Worm (Caenorhabditis elegans): Measurements from ENCODE around the gene rpt-1.
"Not testable (repeated sequence)": the region's sequence is repeated elsewhere in the genome, so short reads cannot be mapped to it uniquely, and the experiment has no call there.

Gene rpt-1

DNA sequence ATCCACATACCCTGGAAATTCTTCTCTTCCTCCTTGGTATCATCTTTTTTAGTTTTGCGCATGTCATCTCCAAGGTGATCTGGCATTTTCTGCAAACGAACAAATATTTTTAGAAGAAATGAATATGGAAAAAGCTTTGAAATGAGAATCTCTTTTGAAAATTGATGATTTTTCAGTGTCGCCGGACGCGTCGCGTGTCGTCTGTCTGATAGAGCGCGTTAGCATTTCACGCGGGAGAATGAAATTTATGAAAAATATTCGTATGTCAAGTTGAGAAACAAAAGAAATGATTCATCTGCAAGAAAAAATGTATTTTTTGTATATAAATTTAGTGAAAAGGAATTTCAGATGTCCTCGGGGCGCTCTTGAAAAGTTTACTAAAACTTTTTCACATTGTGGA is at the start of gene rpt-1:
Gene rpt-1 (minus strand): TSS at position 89 of the 400 bp plus-strand sequence.
- 0 out of 2 replicates have a peak, but pooled peaks have one; percentile 26 for TF ChIP-seq flt-1 (GFP tag; IDR thresholded peaks at IDR 0.05)
- TF ChIP-seq ztf-29 (GFP tag; IDR thresholded peaks at IDR 0.05) = no peak

DNA sequence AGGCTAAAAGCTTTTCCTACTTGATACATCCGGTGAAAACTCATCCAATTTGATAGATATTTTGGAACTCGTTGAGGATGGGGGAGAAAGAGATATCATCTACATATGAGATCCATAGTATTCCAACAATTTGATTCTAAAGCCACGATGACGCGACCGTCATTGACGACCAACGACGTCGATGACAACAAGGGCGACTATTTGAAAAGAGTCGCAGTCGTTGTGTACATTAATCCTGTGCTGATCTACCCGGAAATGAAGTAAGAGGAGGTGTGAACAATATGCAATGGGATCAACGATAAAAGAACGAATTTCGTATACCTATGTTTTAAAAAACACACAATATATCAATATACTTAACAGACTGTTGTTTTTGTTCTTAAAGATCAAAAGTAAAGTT is 46.0 kb upstream of the rpt-1 start:
- TF ChIP-seq med-1 (GFP tag; optimal IDR thresholded peaks at IDR 0.05; ENCODE audit: insufficient read depth) (no peak), tab-1 (GFP tag; IDR thresholded peaks at IDR 0.05) (no peak), klf-2 (GFP tag; conservative IDR thresholded peaks at IDR 0.05) (no peak), ztf-23 (GFP tag; IDR thresholded peaks at IDR 0.05) (no peak), T22C8.4 (GFP tag; IDR thresholded peaks at IDR 0.05) (no peak), ztf-29 (GFP tag; IDR thresholded peaks at IDR 0.05) (no peak), cog-1 (tag; optimal IDR thresholded peaks at IDR 0.05) (no peak), ref-1 (GFP tag; conservative IDR thresholded peaks at IDR 0.05) (no peak), flt-1 (GFP tag; IDR thresholded peaks at IDR 0.05) (no peak)

DNA sequence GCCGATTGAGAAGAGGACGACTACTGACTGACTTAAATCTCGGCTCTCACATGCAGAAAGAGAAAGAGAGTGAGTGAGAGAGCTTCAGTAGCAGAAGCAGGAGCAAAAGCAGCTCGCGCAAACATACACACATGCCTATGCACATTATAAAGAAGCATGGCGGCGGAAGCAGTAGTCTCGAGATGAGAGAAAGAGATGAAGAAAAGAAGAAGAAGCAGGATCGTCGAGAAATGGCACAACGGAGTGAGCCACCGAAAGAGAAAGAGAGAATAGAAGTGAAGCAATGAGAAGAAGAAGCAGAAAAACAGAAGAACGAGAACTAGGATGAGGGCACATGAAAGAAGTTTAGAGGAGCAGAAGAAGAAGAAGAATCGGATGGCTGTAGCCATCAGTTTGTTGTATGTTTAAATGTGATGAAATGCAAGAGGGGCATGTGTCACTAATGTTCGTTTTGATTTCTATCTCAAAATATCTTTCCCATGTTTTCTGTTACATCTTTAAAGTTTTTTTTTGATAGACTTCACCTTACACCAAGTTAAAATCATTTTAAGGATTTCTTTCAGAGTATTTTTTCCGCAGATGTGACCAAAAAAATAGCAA is 44.8 kb upstream of the rpt-1 start:
- TF ChIP-seq T22C8.4 (GFP tag; IDR thresholded peaks at IDR 0.05) (no peak), tab-1 (GFP tag; IDR thresholded peaks at IDR 0.05) (no peak), klf-2 (GFP tag; conservative IDR thresholded peaks at IDR 0.05) (no peak), ztf-29 (GFP tag; IDR thresholded peaks at IDR 0.05) (no peak), cog-1 (tag; optimal IDR thresholded peaks at IDR 0.05) (no peak), ztf-23 (GFP tag; IDR thresholded peaks at IDR 0.05) (no peak), flt-1 (GFP tag; IDR thresholded peaks at IDR 0.05) (no peak), med-1 (GFP tag; optimal IDR thresholded peaks at IDR 0.05; ENCODE audit: insufficient read depth) (no peak), ref-1 (GFP tag; conservative IDR thresholded peaks at IDR 0.05) (no peak)

DNA sequence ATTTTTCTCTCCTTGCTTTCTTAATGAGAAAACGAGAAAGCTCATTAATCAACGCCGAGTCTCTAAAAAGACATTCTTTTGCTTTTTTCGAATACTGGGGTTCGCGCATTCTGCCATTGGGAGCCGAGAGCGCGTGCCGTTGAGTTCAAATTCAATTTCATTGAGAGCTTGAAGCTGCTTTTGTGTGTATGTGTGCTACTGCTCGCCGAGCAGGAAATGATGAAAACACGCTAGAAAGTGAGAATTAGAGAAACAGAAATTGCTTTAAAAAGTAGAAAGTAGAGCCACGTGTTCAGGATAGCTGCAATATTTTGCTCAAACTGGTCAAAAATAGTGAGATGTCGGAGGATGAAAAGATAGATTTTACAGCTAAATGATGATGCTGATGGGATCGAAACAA is 43.5 kb upstream of the rpt-1 start:
- no peak for TF ChIP-seq tab-1 (GFP tag; IDR thresholded peaks at IDR 0.05)
- TF ChIP-seq ref-1 (GFP tag; conservative IDR thresholded peaks at IDR 0.05) = no peak
- TF ChIP-seq ztf-23 (GFP tag; IDR thresholded peaks at IDR 0.05) = no peak
- no peak for TF ChIP-seq med-1 (GFP tag; optimal IDR thresholded peaks at IDR 0.05; ENCODE audit: insufficient read depth)
- no peak for TF ChIP-seq flt-1 (GFP tag; IDR thresholded peaks at IDR 0.05)
- TF ChIP-seq cog-1 (tag; optimal IDR thresholded peaks at IDR 0.05) = no peak
- TF ChIP-seq klf-2 (GFP tag; conservative IDR thresholded peaks at IDR 0.05) = no peak
- TF ChIP-seq T22C8.4 (GFP tag; IDR thresholded peaks at IDR 0.05) = no peak
- no peak for TF ChIP-seq ztf-29 (GFP tag; IDR thresholded peaks at IDR 0.05)

DNA sequence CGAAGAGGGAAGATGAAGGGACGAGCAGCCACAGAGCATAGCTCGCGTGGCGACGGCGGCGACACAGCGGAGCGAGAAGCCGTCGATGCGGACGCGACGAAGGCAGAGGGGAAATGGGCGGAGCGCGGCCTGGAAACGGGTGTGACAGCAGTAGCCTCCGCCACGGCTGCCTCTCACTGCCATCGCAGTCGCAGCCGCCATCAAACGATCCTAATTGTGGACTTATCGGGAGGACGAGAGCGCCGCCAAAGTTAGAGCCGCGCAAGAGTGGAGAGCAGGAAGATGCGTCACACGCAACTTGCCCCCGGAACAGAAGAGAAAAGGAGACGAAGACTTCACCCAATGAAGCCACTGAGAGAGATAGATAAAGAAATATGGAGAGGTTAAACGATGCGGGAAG is 42.1 kb upstream of the rpt-1 start:
- TF ChIP-seq flt-1 (GFP tag; IDR thresholded peaks at IDR 0.05) (no peak), T22C8.4 (GFP tag; IDR thresholded peaks at IDR 0.05) (no peak), ztf-23 (GFP tag; IDR thresholded peaks at IDR 0.05) (no peak), med-1 (GFP tag; optimal IDR thresholded peaks at IDR 0.05; ENCODE audit: insufficient read depth) (no peak), tab-1 (GFP tag; IDR thresholded peaks at IDR 0.05) (peak; percentile 30; the same call in 1 of the 2 replicates), ztf-29 (GFP tag; IDR thresholded peaks at IDR 0.05) (no peak), cog-1 (tag; optimal IDR thresholded peaks at IDR 0.05) (no peak), klf-2 (GFP tag; conservative IDR thresholded peaks at IDR 0.05) (no peak)

DNA sequence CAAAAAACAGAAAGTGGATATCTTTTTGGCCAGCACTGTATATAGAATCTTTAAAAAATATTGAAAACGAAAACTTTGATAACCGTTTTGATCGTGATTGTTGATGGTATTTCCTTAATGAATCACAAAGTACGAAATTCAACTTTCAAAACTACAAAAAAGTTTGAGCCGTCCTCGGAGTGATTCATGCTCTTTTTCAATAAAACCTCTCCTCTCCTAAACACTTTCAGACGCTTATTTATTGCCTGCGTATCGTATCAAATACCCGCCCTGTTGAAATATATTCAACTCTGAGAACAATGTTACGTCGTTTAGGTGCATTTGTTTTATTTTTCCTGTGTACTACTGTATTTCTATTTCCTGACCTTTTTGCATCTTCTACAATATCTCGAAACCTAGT is 38.7 kb upstream of the rpt-1 start:
- TF ChIP-seq ref-1 (GFP tag; conservative IDR thresholded peaks at IDR 0.05) (no peak), klf-2 (GFP tag; conservative IDR thresholded peaks at IDR 0.05) (no peak), cog-1 (tag; optimal IDR thresholded peaks at IDR 0.05) (no peak), flt-1 (GFP tag; IDR thresholded peaks at IDR 0.05) (no peak), med-1 (GFP tag; optimal IDR thresholded peaks at IDR 0.05; ENCODE audit: insufficient read depth) (no peak), ztf-29 (GFP tag; IDR thresholded peaks at IDR 0.05) (no peak), T22C8.4 (GFP tag; IDR thresholded peaks at IDR 0.05) (no peak), tab-1 (GFP tag; IDR thresholded peaks at IDR 0.05) (no peak), ztf-23 (GFP tag; IDR thresholded peaks at IDR 0.05) (no peak)

DNA sequence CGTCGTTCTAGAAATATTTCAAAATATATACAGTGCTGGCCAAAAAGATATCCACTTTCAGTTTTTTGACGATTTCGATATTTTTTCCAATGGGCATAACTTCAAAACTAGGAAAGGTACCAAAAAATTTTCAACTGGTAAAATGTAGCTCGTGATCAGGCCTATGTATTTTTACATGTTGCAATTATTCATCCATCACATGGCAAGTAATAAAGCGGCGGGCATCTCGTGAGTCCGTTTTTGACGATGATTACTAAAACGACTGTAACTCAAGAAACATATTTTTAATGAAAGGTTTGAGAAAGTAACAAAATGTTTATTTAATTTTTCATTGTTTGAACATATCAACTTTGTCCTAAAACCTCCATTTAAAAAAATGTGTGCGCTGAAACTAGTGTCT is 37.8 kb upstream of the rpt-1 start, which contains the start of gene F10C2.3:
Gene F10C2.3 (plus strand): TSS at position 301 of the 400 bp plus-strand sequence.
- not testable (repeated sequence) for TF ChIP-seq flt-1 (GFP tag; IDR thresholded peaks at IDR 0.05); ztf-23 (GFP tag; IDR thresholded peaks at IDR 0.05); klf-2 (GFP tag; conservative IDR thresholded peaks at IDR 0.05)

DNA sequence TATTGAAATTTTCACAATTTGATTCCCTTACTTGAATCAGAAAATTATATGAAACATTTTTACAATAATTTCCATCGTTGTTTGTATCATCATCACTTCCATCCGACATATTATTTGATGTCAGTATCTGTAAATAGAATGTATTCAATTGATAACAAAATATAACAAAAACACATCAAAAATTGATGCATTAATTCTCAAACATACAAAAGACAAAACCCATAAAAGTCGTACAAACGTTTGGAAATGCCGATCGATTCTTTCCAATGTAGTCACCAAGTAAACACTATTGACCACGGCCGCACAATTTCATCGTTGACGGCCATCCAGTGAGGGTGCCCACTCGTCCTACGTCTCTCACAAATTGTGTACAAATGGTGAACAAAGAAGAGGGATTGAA is 31.1 kb upstream of the rpt-1 start, which contains the start of gene add-2:
Gene add-2 (minus strand): TSS at position 109 of the 400 bp plus-strand sequence.
- TF ChIP-seq T22C8.4 (GFP tag; IDR thresholded peaks at IDR 0.05) (no peak), ztf-23 (GFP tag; IDR thresholded peaks at IDR 0.05) (no peak), flt-1 (GFP tag; IDR thresholded peaks at IDR 0.05) (no peak), cog-1 (tag; optimal IDR thresholded peaks at IDR 0.05) (no peak), med-1 (GFP tag; optimal IDR thresholded peaks at IDR 0.05; ENCODE audit: insufficient read depth) (no peak), klf-2 (GFP tag; conservative IDR thresholded peaks at IDR 0.05) (no peak), ref-1 (GFP tag; conservative IDR thresholded peaks at IDR 0.05) (no peak), ztf-29 (GFP tag; IDR thresholded peaks at IDR 0.05) (no peak), tab-1 (GFP tag; IDR thresholded peaks at IDR 0.05) (no peak)

DNA sequence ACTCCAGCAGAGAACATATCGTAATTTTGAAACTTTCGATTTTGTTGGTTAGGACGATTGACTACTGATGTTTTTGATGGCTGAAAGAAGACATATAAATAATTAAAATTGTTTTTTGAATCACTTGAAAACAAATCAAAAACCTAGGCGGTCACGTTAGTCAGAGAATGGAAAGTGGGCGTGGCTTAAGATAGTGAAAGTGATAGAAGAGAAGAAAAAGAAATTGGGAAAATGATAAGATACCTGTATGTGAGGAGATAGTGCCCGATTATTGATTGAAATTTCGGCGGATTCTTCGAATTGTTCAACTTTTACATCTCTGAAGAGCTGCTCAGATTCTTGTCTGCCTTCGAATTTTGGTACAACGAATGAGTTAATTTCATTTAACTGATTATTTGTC is 29.5 kb upstream of the rpt-1 start:
- TF ChIP-seq flt-1 (GFP tag; IDR thresholded peaks at IDR 0.05) = no peak

DNA sequence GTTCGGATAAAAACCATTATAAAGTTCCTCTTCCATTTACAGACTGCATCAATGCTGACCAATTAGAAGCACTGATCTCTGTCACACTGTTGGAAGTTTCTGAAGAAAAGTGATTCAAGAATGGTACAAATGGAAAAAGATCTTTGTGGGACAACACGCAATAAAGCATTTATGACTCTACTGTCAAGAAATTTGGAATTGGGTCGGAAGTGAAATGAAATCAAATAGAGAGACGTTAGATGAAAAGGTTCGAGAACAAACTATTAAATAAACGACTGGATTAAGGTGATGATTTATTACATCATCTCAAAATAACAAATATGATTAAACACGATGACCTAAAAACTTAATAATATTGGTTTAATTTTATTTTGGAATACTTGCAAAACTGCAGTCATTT is 24.3 kb upstream of the rpt-1 start, which contains the start of gene F57F5.3:
Gene F57F5.3 (minus strand): TSS at position 101 of the 400 bp plus-strand sequence.
- TF ChIP-seq ztf-23 (GFP tag; IDR thresholded peaks at IDR 0.05) = no peak
- TF ChIP-seq flt-1 (GFP tag; IDR thresholded peaks at IDR 0.05) = no peak
- TF ChIP-seq tab-1 (GFP tag; IDR thresholded peaks at IDR 0.05) = no peak
- no peak for TF ChIP-seq ref-1 (GFP tag; conservative IDR thresholded peaks at IDR 0.05)
- no peak for TF ChIP-seq klf-2 (GFP tag; conservative IDR thresholded peaks at IDR 0.05)
- TF ChIP-seq T22C8.4 (GFP tag; IDR thresholded peaks at IDR 0.05) = no peak
- no peak for TF ChIP-seq cog-1 (tag; optimal IDR thresholded peaks at IDR 0.05)
- TF ChIP-seq med-1 (GFP tag; optimal IDR thresholded peaks at IDR 0.05; ENCODE audit: insufficient read depth) = no peak
- TF ChIP-seq ztf-29 (GFP tag; IDR thresholded peaks at IDR 0.05) = no peak

All from whole organism, midembryonic.